Worm (Caenorhabditis elegans) whole organism, L1 larva: ENCODE results near the gene M195.2.

Source experiments
- egl-13 ChIP-seq: sonication (generic microtip); optimal IDR thresholded peaks from 2 replicates; lab custom pipeline; 2016; ENCODE audit warnings: missing genotype, missing genetic modification reagents, missing genetic modification characterization, missing compliant biosample characterization
- elt-3 ChIP-seq, 6 experiments: fragments of 150-350 bp in 1 of 6; sonication (generic microtip); optimal IDR thresholded peaks; 2 replicates each; lab custom pipeline; 2017 to 2018; ENCODE audit warnings: missing biosample characterization in 6 of 6, missing genetic modification characterization in 6 of 6, inconsistent platforms in 1 of 6
- lin-39 ChIP-seq: fragments of 150-350 bp; optimal IDR thresholded peaks from 2 replicates; lab custom pipeline; 2014; ENCODE audit warnings: missing biosample characterization, missing genetic modification reagents, missing genetic modification characterization
- nhr-28 ChIP-seq: fragments of 150-350 bp; optimal IDR thresholded peaks from 2 replicates; lab custom pipeline; 2014; ENCODE audit warnings: missing biosample characterization, missing genetic modification characterization
- unc-86 ChIP-seq: sonication (generic microtip); optimal IDR thresholded peaks from 2 replicates; lab custom pipeline; 2016; ENCODE audit warnings: missing genetic modification characterization, missing compliant biosample characterization

ce11 chrII:8381197-8381596, 20.6 kb downstream of the M195.2 start, which contains the start of gene F49E12.12:
- no peak for TF ChIP-seq lin-39 (tag; lab: Kevin White, UChicago)
- TF ChIP-seq unc-86 (tag; lab: Kevin White, UChicago): no peak
- TF ChIP-seq egl-13 (tag; lab: Kevin White, UChicago): no peak
- no peak for TF ChIP-seq elt-3 (tag; optimal IDR thresholded peaks at IDR 0.05; lab: Kevin White, UChicago)
- TF ChIP-seq nhr-28 (tag; lab: Kevin White, UChicago): no peak
